Fruit fly (Drosophila melanogaster): ENCODE data around the gene CG43149.
A peak's percentile ranks its signal among the peaks of the same experiment; 100 is the strongest.

The CG43149 gene

dm6 chr3L:94062-94461 is 39.5 kb upstream of the CG43149 start (continued):
- TF ChIP-seq CoRest (tag; optimal IDR thresholded peaks at IDR 0.05), result peak; percentile 20
- TF ChIP-seq Kr (GFP tag; optimal IDR thresholded peaks at IDR 0.05), result no peak
- peak; percentile 46 for TF ChIP-seq CG2678 (tag; optimal IDR thresholded peaks at IDR 0.05)
- TF ChIP-seq Awh (GFP tag; IDR thresholded peaks at IDR 0.05), result peak; percentile 51; the same call in 1 of the 2 replicates
- no peak for TF ChIP-seq Dip3 (GFP tag; optimal IDR thresholded peaks at IDR 0.05)
- TF ChIP-seq sens-2 (GFP tag; IDR thresholded peaks at IDR 0.05), result no peak
- no peak for TF ChIP-seq salm (tag; optimal IDR thresholded peaks at IDR 0.05)
- peak; percentile 58; the same call in 1 of the 2 replicates for TF ChIP-seq al (GFP tag; IDR thresholded peaks at IDR 0.05)
- TF ChIP-seq bsh (GFP tag; optimal IDR thresholded peaks at IDR 0.05), result peak in 1 of 2 experiments; percentile 29
- TF ChIP-seq CG3847 (GFP tag; IDR thresholded peaks at IDR 0.05), result 0 out of 2 replicates have a peak, but pooled peaks have one; percentile 6
- peak; percentile 26 for TF ChIP-seq CG8944 (GFP tag; optimal IDR thresholded peaks at IDR 0.05)
- no peak for TF ChIP-seq Dp (GFP tag; optimal IDR thresholded peaks at IDR 0.05)
- TF ChIP-seq chif (GFP tag; optimal IDR thresholded peaks at IDR 0.05), result peak in 1 of 2 experiments; percentile 36
- no peak for TF ChIP-seq B-H2 (GFP tag; optimal IDR thresholded peaks at IDR 0.05)
- no peak for TF ChIP-seq CG17612 (GFP tag; IDR thresholded peaks at IDR 0.05)
- TF ChIP-seq CG9215 (GFP tag; IDR thresholded peaks at IDR 0.05), result no peak
- TF ChIP-seq YL-1 (GFP tag; optimal IDR thresholded peaks at IDR 0.05), result no peak
- no peak for TF ChIP-seq CG12236 (GFP tag; optimal IDR thresholded peaks at IDR 0.05)
- no peak for TF ChIP-seq Lpt (GFP tag; optimal IDR thresholded peaks at IDR 0.05)
- 0 out of 3 replicates have a peak, but pooled peaks have one; percentile 31 for TF ChIP-seq Mrtf (GFP tag; IDR thresholded peaks at IDR 0.05)
- TF ChIP-seq CG1832 (GFP tag; optimal IDR thresholded peaks at IDR 0.05), result no peak
- no peak for TF ChIP-seq cas (GFP tag; IDR thresholded peaks at IDR 0.05)
- peak; percentile 19 for TF ChIP-seq Blimp-1 (GFP tag; optimal IDR thresholded peaks at IDR 0.05)
- TF ChIP-seq pita (GFP tag; optimal IDR thresholded peaks at IDR 0.05), result no peak
- peak; percentile 7 for TF ChIP-seq gem (tag; optimal IDR thresholded peaks at IDR 0.05)
- TF ChIP-seq CG9437 (GFP tag; optimal IDR thresholded peaks at IDR 0.05), result no peak
- peak; percentile 64 for TF ChIP-seq CG2120 (GFP tag; optimal IDR thresholded peaks at IDR 0.05)
- TF ChIP-seq esg (GFP tag; conservative IDR thresholded peaks at IDR 0.05), result peak; percentile 26; the same call in 1 of the 2 replicates
- peak; percentile 47 for TF ChIP-seq Ets65A (GFP tag)
- peak; percentile 29 for TF ChIP-seq Hsf (GFP tag; optimal IDR thresholded peaks at IDR 0.05)
- TF ChIP-seq bab2 (GFP tag; optimal IDR thresholded peaks at IDR 0.05), result peak; percentile 28
- TF ChIP-seq Bteb2 (GFP tag; optimal IDR thresholded peaks at IDR 0.05), result peak; percentile 14
- peak; percentile 43 for TF ChIP-seq HLH54F (GFP tag; optimal IDR thresholded peaks at IDR 0.05)
- TF ChIP-seq CG31441 (GFP tag; IDR thresholded peaks at IDR 0.05), result 0 out of 2 replicates have a peak, but pooled peaks have one; percentile 32
- peak; percentile 16 to 30 for TF ChIP-seq Pdp1 (GFP tag; optimal IDR thresholded peaks at IDR 0.05)
- TF ChIP-seq ab (GFP tag; optimal IDR thresholded peaks at IDR 0.05), result no peak
- peak; percentile 14 for TF ChIP-seq Xbp1 (GFP tag; optimal IDR thresholded peaks at IDR 0.05)
- TF ChIP-seq Ptx1 (GFP tag; IDR thresholded peaks at IDR 0.05), result peak; percentile 71
- peak; percentile 1 for TF ChIP-seq CG1603 (tag; optimal IDR thresholded peaks at IDR 0.05)
- TF ChIP-seq Med (GFP tag), result peak; percentile 77
- TF ChIP-seq dmrt99B (tag; optimal IDR thresholded peaks at IDR 0.05), result peak; percentile 43
- TF ChIP-seq Oaz (GFP tag; IDR thresholded peaks at IDR 0.05), result no peak
- TF ChIP-seq CG2889 (GFP tag; IDR thresholded peaks at IDR 0.05), result 0 out of 3 replicates have a peak, but pooled peaks have one; percentile 35
- TF ChIP-seq Dbx (GFP tag; IDR thresholded peaks at IDR 0.05), result 0 out of 3 replicates have a peak, but pooled peaks have one; percentile 21
- TF ChIP-seq CG1792 (GFP tag; optimal IDR thresholded peaks at IDR 0.05), result peak; percentile 17
- peak; percentile 18; the same call in 1 of the 2 replicates for TF ChIP-seq Ada2b (GFP tag; IDR thresholded peaks at IDR 0.05)
- TF ChIP-seq CG14441 (GFP tag; IDR thresholded peaks at IDR 0.05), result peak; percentile 74; the same call in 1 of the 2 replicates
- no peak for TF ChIP-seq CG10565 (GFP tag; optimal IDR thresholded peaks at IDR 0.05)
- TF ChIP-seq CG32532 (GFP tag; IDR thresholded peaks at IDR 0.05), result peak; percentile 71; the same call in 1 of the 2 replicates
- TF ChIP-seq lab (GFP tag; optimal IDR thresholded peaks at IDR 0.05), result peak; percentile 70
- TF ChIP-seq ro (GFP tag; IDR thresholded peaks at IDR 0.05), result 0 out of 2 replicates have a peak, but pooled peaks have one; percentile 20
